Worm (Caenorhabditis elegans): ENCODE results near the gene F17C11.13.

Gene F17C11.13

ce11 chrV:10942161-10942560 is 13.6 kb upstream of the F17C11.13 start, which contains the start of gene zip-9:
Gene zip-9 (plus strand): TSS chrV:10942461.
- TF ChIP-seq Y75B8A.6 (GFP tag; IDR thresholded peaks at IDR 0.05) (0 out of 2 replicates have a peak, but pooled peaks have one; percentile 18), nhr-77 (tag; optimal IDR thresholded peaks at IDR 0.05) (no peak)

ce11 chrV:10944903-10945302 is 10.8 kb upstream of the F17C11.13 start:
- TF ChIP-seq D1046.2 (GFP tag; IDR thresholded peaks at IDR 0.05), result no peak
- TF ChIP-seq lsy-2 (tag; optimal IDR thresholded peaks at IDR 0.05), result peak in 1 of 2 experiments; percentile 9
- TF ChIP-seq zag-1 (tag; optimal IDR thresholded peaks at IDR 0.05), result no peak
- TF ChIP-seq fkh-10 (GFP tag; optimal IDR thresholded peaks at IDR 0.05), result peak; percentile 70
- no peak for TF ChIP-seq egl-27 (tag; optimal IDR thresholded peaks at IDR 0.05)
- TF ChIP-seq ces-1 (GFP tag; optimal IDR thresholded peaks at IDR 0.05), result peak; percentile 32
- no peak for TF ChIP-seq tra-1 (GFP tag; IDR thresholded peaks at IDR 0.05)

- TF ChIP-seq D1046.2 (GFP tag; IDR thresholded peaks at IDR 0.05), result no peak
- no peak for TF ChIP-seq dve-1 (tag; optimal IDR thresholded peaks at IDR 0.05; ENCODE audit: insufficient read depth)
- TF ChIP-seq lin-15B (tag; optimal IDR thresholded peaks at IDR 0.05), result no peak
- no peak for TF ChIP-seq php-3 (GFP tag; IDR thresholded peaks at IDR 0.05)
- TF ChIP-seq vab-7 (GFP tag; IDR thresholded peaks at IDR 0.05), result no peak
- TF ChIP-seq cey-2 (tag; optimal IDR thresholded peaks at IDR 0.05; ENCODE audit: borderline replicate concordance, insufficient read depth), result no peak
- TF ChIP-seq mdl-1 (tag; optimal IDR thresholded peaks at IDR 0.05), result no peak
- no peak for TF ChIP-seq ceh-28 (tag; optimal IDR thresholded peaks at IDR 0.05)
- TF ChIP-seq nhr-11 (tag; optimal IDR thresholded peaks at IDR 0.05), result no peak
- no peak for TF ChIP-seq mdt-29 (GFP tag; IDR thresholded peaks at IDR 0.05)
- TF ChIP-seq egl-27 (tag; optimal IDR thresholded peaks at IDR 0.05), result no peak
- no peak for TF ChIP-seq ctbp-1 (GFP tag; IDR thresholded peaks at IDR 0.05)
- no peak for TF ChIP-seq ces-1 (GFP tag; optimal IDR thresholded peaks at IDR 0.05)
- TF ChIP-seq duxl-1 (tag; optimal IDR thresholded peaks at IDR 0.05; ENCODE audit: poor library complexity), result no peak
- no peak for TF ChIP-seq T26A8.4 (GFP tag; IDR thresholded peaks at IDR 0.05)
- no peak for TF ChIP-seq ZK546.5 (tag; optimal IDR thresholded peaks at IDR 0.05)
- TF ChIP-seq ceh-20 (GFP tag; IDR thresholded peaks at IDR 0.05), result no peak
- TF ChIP-seq rbr-2 (tag; optimal IDR thresholded peaks at IDR 0.05), result no peak
- TF ChIP-seq zag-1 (tag; optimal IDR thresholded peaks at IDR 0.05), result no peak
Measured at ce11 chrV:10947210-10947609, 8.5 kb upstream of the F17C11.13 start.

ce11 chrV:10947930-10948329 is 7.8 kb upstream of the F17C11.13 start, which contains the start of gene F17C11.2:
Gene F17C11.2 (plus strand): TSS chrV:10948230.
- TF ChIP-seq nhr-28 (tag; optimal IDR thresholded peaks at IDR 0.05) (no peak), aly-2 (tag; optimal IDR thresholded peaks at IDR 0.05) (no peak), aha-1 (tag) (peak; percentile 38), gei-8 (GFP tag; optimal IDR thresholded peaks at IDR 0.05) (no peak), ces-1 (GFP tag; optimal IDR thresholded peaks at IDR 0.05) (no peak)

- TF ChIP-seq F44E2.7 (GFP tag; IDR thresholded peaks at IDR 0.05), result no peak
- no peak for TF ChIP-seq snpc-1.2 (GFP tag; IDR thresholded peaks at IDR 0.05)
- TF ChIP-seq ztf-11 (tag; optimal IDR thresholded peaks at IDR 0.05), result no peak
- no peak for TF ChIP-seq hlh-11 (tag; optimal IDR thresholded peaks at IDR 0.05)
- TF ChIP-seq dmd-6 (GFP tag; IDR thresholded peaks at IDR 0.05), result no peak
Measured at ce11 chrV:10949511-10949910, 6.2 kb upstream of the F17C11.13 start, which contains the start of gene col-153. Gene col-153 (plus strand): TSS chrV:10949811.

Measured in whole organism, L4 larva.